Worm (Caenorhabditis elegans) whole organism, L2 larva: ENCODE results near the gene srh-20.

Source experiments
- C34F6.9 ChIP-seq: fragments of 150-350 bp; optimal IDR thresholded peaks from 2 replicates; lab custom pipeline; 2014; ENCODE audit warnings: missing biosample characterization, missing genetic modification characterization
- R02D3.7 ChIP-seq: fragments of 150-350 bp; optimal IDR thresholded peaks from 2 replicates; lab custom pipeline; 2014; ENCODE audit warnings: missing biosample characterization, missing genetic modification characterization
- Y55F3AM.14 ChIP-seq: fragments of 200-800 bp; sonication (Bioruptor generic); optimal IDR thresholded peaks from 2 replicates; lab custom pipeline; 2018; ENCODE audit warnings: mild to moderate bottlenecking, missing genetic modification characterization, missing compliant biosample characterization
- ZK546.5 ChIP-seq: sonication (generic microtip); optimal IDR thresholded peaks from 2 replicates; lab custom pipeline; 2017; ENCODE audit warnings: missing biosample characterization, missing genetic modification characterization
- alr-1 ChIP-seq: fragments of 150-350 bp; optimal IDR thresholded peaks from 2 replicates; lab custom pipeline; 2014; ENCODE audit warnings: missing biosample characterization, missing genetic modification characterization
- aly-2 ChIP-seq: fragments of 150-350 bp; optimal IDR thresholded peaks from 2 replicates; lab custom pipeline; 2014; ENCODE audit warnings: missing biosample characterization, missing genetic modification characterization
- ama-1 ChIP-seq: fragments of 150-350 bp; optimal IDR thresholded peaks from 2 replicates; lab custom pipeline; 2018; ENCODE audit warnings: inconsistent platforms
- blmp-1 ChIP-seq: sonication (generic microtip); optimal IDR thresholded peaks from 2 replicates; lab custom pipeline; 2017; ENCODE audit warnings: missing genetic modification characterization, mild to moderate bottlenecking, missing compliant biosample characterization, antibody characterized with exemption, moderate library complexity; ENCODE audit not compliant: insufficient read depth
- ceh-16 ChIP-seq: fragments of 150-350 bp; optimal IDR thresholded peaks from 2 replicates; lab custom pipeline; 2014; ENCODE audit warnings: missing biosample characterization, missing genetic modification characterization
- ceh-82 ChIP-seq: fragments of 150-350 bp; optimal IDR thresholded peaks from 2 replicates; lab custom pipeline; 2014; ENCODE audit warnings: missing biosample characterization, missing genetic modification characterization
- crh-2 ChIP-seq: sonication (generic microtip); optimal IDR thresholded peaks from 2 replicates; lab custom pipeline; 2017; ENCODE audit warnings: missing biosample characterization, missing genetic modification characterization
- dmd-4 ChIP-seq: sonication (generic microtip); optimal IDR thresholded peaks from 2 replicates; lab custom pipeline; 2017; ENCODE audit warnings: missing biosample characterization, missing genetic modification characterization
- egl-27 ChIP-seq: sonication (generic microtip); optimal IDR thresholded peaks from 3 replicates; lab custom pipeline; 2017; ENCODE audit warnings: missing biosample characterization, missing genetic modification reagents, missing genetic modification characterization
- elt-1 ChIP-seq: fragments of 150-350 bp; optimal IDR thresholded peaks from 2 replicates; lab custom pipeline; 2014; ENCODE audit warnings: missing biosample characterization, missing genetic modification characterization
- elt-3 ChIP-seq: sonication (generic microtip); optimal IDR thresholded peaks from 2 replicates; lab custom pipeline; 2017; ENCODE audit warnings: missing biosample characterization, missing genetic modification characterization
- fos-1 ChIP-seq: fragments of 150-350 bp; optimal IDR thresholded peaks from 2 replicates; lab custom pipeline; 2014; ENCODE audit warnings: missing biosample characterization, missing genetic modification characterization
- gmeb-1 ChIP-seq: fragments of 150-350 bp; optimal IDR thresholded peaks from 2 replicates; lab custom pipeline; 2014; ENCODE audit warnings: missing biosample characterization, missing genetic modification characterization
- lin-11 ChIP-seq: fragments of 150-350 bp; sonication (generic microtip); optimal IDR thresholded peaks from 2 replicates; lab custom pipeline; 2014; ENCODE audit warnings: missing biosample characterization, missing genetic modification characterization, inconsistent platforms, mixed read lengths
- lin-13 ChIP-seq: fragments of 150-350 bp; optimal IDR thresholded peaks from 2 replicates; lab custom pipeline; 2014; ENCODE audit warnings: missing biosample characterization, missing genetic modification reagents, missing genetic modification characterization
- lin-39 ChIP-seq: fragments of 150-350 bp; optimal IDR thresholded peaks from 2 replicates; lab custom pipeline; 2014; ENCODE audit warnings: missing biosample characterization, missing genetic modification reagents, missing genetic modification characterization
- lsy-2 ChIP-seq, 2 experiments: fragments of 150-350 bp in 1 of 2; sonication (generic microtip) in 1 of 2; optimal IDR thresholded peaks; 2 replicates each; lab custom pipeline; 2014 to 2017; ENCODE audit warnings: missing biosample characterization in 2 of 2, missing genetic modification characterization in 2 of 2
- mab-5 ChIP-seq: fragments of 150-350 bp; optimal IDR thresholded peaks from 2 replicates; lab custom pipeline; 2014; ENCODE audit warnings: missing biosample characterization, missing genetic modification characterization
- mbf-1 ChIP-seq: sonication (generic microtip); optimal IDR thresholded peaks from 2 replicates; lab custom pipeline; 2017; ENCODE audit warnings: missing biosample characterization, missing genetic modification characterization
- mdl-1 ChIP-seq, 2 experiments: fragments of 150-350 bp in 1 of 2; sonication (generic microtip) in 1 of 2; optimal IDR thresholded peaks; 2 replicates each; lab custom pipeline; 2017; ENCODE audit warnings: missing biosample characterization in 2 of 2, missing genetic modification characterization in 2 of 2
- nhr-10 ChIP-seq: sonication (generic microtip); optimal IDR thresholded peaks from 2 replicates; lab custom pipeline; 2017; ENCODE audit warnings: missing biosample characterization, missing genetic modification characterization
- nhr-11 ChIP-seq: fragments of 150-350 bp; optimal IDR thresholded peaks from 2 replicates; lab custom pipeline; 2014; ENCODE audit warnings: missing biosample characterization, missing genetic modification characterization
- nhr-12 ChIP-seq: fragments of 150-350 bp; optimal IDR thresholded peaks from 2 replicates; lab custom pipeline; 2014; ENCODE audit warnings: missing biosample characterization, missing genetic modification characterization
- nhr-129 ChIP-seq: fragments of 150-350 bp; optimal IDR thresholded peaks from 2 replicates; lab custom pipeline; 2014; ENCODE audit warnings: missing biosample characterization, missing genetic modification characterization
- nhr-21 ChIP-seq: fragments of 150-350 bp; optimal IDR thresholded peaks from 2 replicates; lab custom pipeline; 2014; ENCODE audit warnings: missing biosample characterization, missing genetic modification characterization
- nhr-237 ChIP-seq: fragments of 150-350 bp; optimal IDR thresholded peaks from 2 replicates; lab custom pipeline; 2014; ENCODE audit warnings: missing biosample characterization, missing genetic modification characterization
- nhr-25 ChIP-seq: fragments of 150-350 bp; sonication (generic microtip); optimal IDR thresholded peaks from 3 replicates; lab custom pipeline; 2014; ENCODE audit warnings: missing biosample characterization, missing genetic modification characterization
- nhr-6 ChIP-seq: fragments of 150-350 bp; optimal IDR thresholded peaks from 2 replicates; lab custom pipeline; 2014; ENCODE audit warnings: missing biosample characterization, missing genetic modification characterization
- nhr-77 ChIP-seq: fragments of 150-350 bp; optimal IDR thresholded peaks from 2 replicates; lab custom pipeline; 2014; ENCODE audit warnings: missing biosample characterization, missing genetic modification characterization
- peb-1 ChIP-seq: fragments of 150-350 bp; optimal IDR thresholded peaks from 2 replicates; lab custom pipeline; 2014; ENCODE audit warnings: missing biosample characterization, missing genetic modification characterization
- sem-4 ChIP-seq: fragments of 150-350 bp; optimal IDR thresholded peaks from 2 replicates; lab custom pipeline; 2014; ENCODE audit warnings: missing biosample characterization, missing genetic modification reagents, missing genetic modification characterization
- skn-1 ChIP-seq: sonication (generic microtip); optimal IDR thresholded peaks from 2 replicates; lab custom pipeline; 2017; ENCODE audit warnings: missing biosample characterization, missing genetic modification characterization
- sma-3 ChIP-seq: sonication (generic microtip); optimal IDR thresholded peaks from 2 replicates; lab custom pipeline; 2016; ENCODE audit warnings: missing genetic modification reagents, missing genetic modification characterization, missing compliant biosample characterization
- sma-9 ChIP-seq, 2 experiments: fragments of 150-350 bp in 1 of 2; sonication (generic microtip) in 1 of 2; optimal IDR thresholded peaks; 2 replicates each; lab custom pipeline; 2014 to 2016; ENCODE audit warnings: missing genetic modification characterization in 2 of 2, mild to moderate bottlenecking in 1 of 2, missing biosample characterization in 1 of 2, missing compliant biosample characterization in 1 of 2, missing genetic modification reagents in 1 of 2, moderate library complexity in 1 of 2
- snpc-4 ChIP-seq: fragments of 150-350 bp; optimal IDR thresholded peaks from 2 replicates; lab custom pipeline; 2014; ENCODE audit warnings: missing biosample characterization, missing genetic modification characterization
- unc-39 ChIP-seq: fragments of 150-350 bp; optimal IDR thresholded peaks from 2 replicates; lab custom pipeline; 2014; ENCODE audit warnings: missing biosample characterization, missing genetic modification characterization
- unc-55 ChIP-seq: fragments of 150-350 bp; sonication (generic microtip); optimal IDR thresholded peaks from 3 replicates; lab custom pipeline; 2014; ENCODE audit warnings: missing biosample characterization, missing genetic modification reagents, missing genetic modification characterization
- unc-62 ChIP-seq: fragments of 150-350 bp; optimal IDR thresholded peaks from 2 replicates; lab custom pipeline; 2014; ENCODE audit warnings: missing biosample characterization, missing genetic modification reagents, missing genetic modification characterization
- zag-1 ChIP-seq: fragments of 150-350 bp; optimal IDR thresholded peaks from 2 replicates; lab custom pipeline; 2014; ENCODE audit warnings: missing biosample characterization, missing genetic modification characterization
- ztf-1 ChIP-seq: fragments of 200-800 bp; sonication (Bioruptor generic); conservative IDR thresholded peaks from 2 replicates; pipeline ENCODE4 v1.3.6; 2022; ENCODE audit warnings: missing genetic modification characterization, missing compliant biosample characterization
- ztf-11 ChIP-seq: sonication (generic microtip); optimal IDR thresholded peaks from 2 replicates; lab custom pipeline; 2017; ENCODE audit warnings: missing biosample characterization, missing genetic modification characterization

srh-20 gene

ce11 chrV:4905953-4906352, 18.8 kb upstream of the srh-20 start, which contains the start of gene ugt-14:
TSS of gene ugt-14 (plus strand) at chrV:4906253.
- TF ChIP-seq ztf-1 (GFP tag; lab: Robert Waterston, UW) (no peak), gmeb-1 (tag; lab: Kevin White, UChicago) (no peak), snpc-4 (no peak), sem-4 (no peak)

- TF ChIP-seq unc-39 (tag; lab: Kevin White, UChicago) (no peak), elt-3 (tag; lab: Kevin White, UChicago) (no peak), mab-5 (no peak), sma-9 (GFP tag; optimal IDR thresholded peaks at IDR 0.05; lab: Kevin White, UChicago) (peak; percentile 81), sma-9 (tag; optimal IDR thresholded peaks at IDR 0.05; lab: Kevin White, UChicago) (no peak), zag-1 (tag; lab: Kevin White, UChicago) (no peak), nhr-25 (tag; lab: Kevin White, UChicago) (peak; percentile 91), lin-13 (no peak), nhr-11 (no peak), C34F6.9 (no peak), ceh-82 (tag; lab: Kevin White, UChicago) (no peak), dmd-4 (no peak), nhr-237 (tag; lab: Kevin White, UChicago) (no peak), unc-55 (GFP tag; lab: Kevin White, UChicago) (no peak), nhr-12 (tag; lab: Kevin White, UChicago) (no peak), sma-3 (peak; percentile 82), skn-1 (tag; lab: Kevin White, UChicago) (no peak), blmp-1 (no peak), lsy-2 (tag; optimal IDR thresholded peaks at IDR 0.05; lab: Kevin White, UChicago) (no peak), nhr-6 (no peak), gmeb-1 (tag; lab: Kevin White, UChicago) (no peak), lin-11 (tag; lab: Kevin White, UChicago) (no peak), peb-1 (tag; lab: Kevin White, UChicago) (no peak), ztf-1 (GFP tag; lab: Robert Waterston, UW) (no peak), lin-39 (tag; lab: Kevin White, UChicago) (no peak), crh-2 (tag; lab: Kevin White, UChicago) (no peak), nhr-21 (tag; lab: Kevin White, UChicago) (peak; percentile 56), nhr-129 (peak; percentile 97), nhr-10 (tag; lab: Kevin White, UChicago) (no peak), mbf-1 (tag; lab: Kevin White, UChicago) (no peak), fos-1 (peak; percentile 1), egl-27 (no peak), mdl-1 (tag; optimal IDR thresholded peaks at IDR 0.05; lab: Kevin White, UChicago) (no peak), R02D3.7 (tag; lab: Kevin White, UChicago) (no peak), nhr-77 (tag; lab: Kevin White, UChicago) (no peak), aly-2 (tag; lab: Kevin White, UChicago) (no peak), unc-62 (GFP tag; lab: Kevin White, UChicago) (no peak), ceh-16 (tag; lab: Kevin White, UChicago) (no peak), snpc-4 (no peak), sem-4 (no peak), ama-1 (lab: Kevin White, UChicago) (no peak), elt-1 (tag; lab: Kevin White, UChicago) (no peak), ztf-11 (no peak), Y55F3AM.14 (no peak)
These were observed 16.1 kb upstream of the srh-20 start, which contains the start of gene ugt-13 for ce11 chrV:4908591-4908990. TSS of gene ugt-13 (plus strand) at chrV:4908884.

ce11 chrV:4912313-4912712, 12.4 kb upstream of the srh-20 start, which contains the start of gene H23N18.5:
TSS of gene H23N18.5 (minus strand) at chrV:4912381.
- TF ChIP-seq nhr-25 (tag; lab: Kevin White, UChicago) (peak; percentile 54), peb-1 (tag; lab: Kevin White, UChicago) (no peak), lin-13 (no peak), ztf-11 (no peak), crh-2 (tag; lab: Kevin White, UChicago) (no peak), nhr-6 (no peak), nhr-21 (tag; lab: Kevin White, UChicago) (peak; percentile 48), Y55F3AM.14 (peak; percentile 5), ZK546.5 (tag; lab: Kevin White, UChicago) (no peak), elt-1 (tag; lab: Kevin White, UChicago) (no peak), alr-1 (no peak), lin-39 (tag; lab: Kevin White, UChicago) (no peak), dmd-4 (no peak), sma-3 (no peak)
